Fruit fly (Drosophila melanogaster): ENCODE results near the gene Ocrl.

Gene Ocrl

DNA sequence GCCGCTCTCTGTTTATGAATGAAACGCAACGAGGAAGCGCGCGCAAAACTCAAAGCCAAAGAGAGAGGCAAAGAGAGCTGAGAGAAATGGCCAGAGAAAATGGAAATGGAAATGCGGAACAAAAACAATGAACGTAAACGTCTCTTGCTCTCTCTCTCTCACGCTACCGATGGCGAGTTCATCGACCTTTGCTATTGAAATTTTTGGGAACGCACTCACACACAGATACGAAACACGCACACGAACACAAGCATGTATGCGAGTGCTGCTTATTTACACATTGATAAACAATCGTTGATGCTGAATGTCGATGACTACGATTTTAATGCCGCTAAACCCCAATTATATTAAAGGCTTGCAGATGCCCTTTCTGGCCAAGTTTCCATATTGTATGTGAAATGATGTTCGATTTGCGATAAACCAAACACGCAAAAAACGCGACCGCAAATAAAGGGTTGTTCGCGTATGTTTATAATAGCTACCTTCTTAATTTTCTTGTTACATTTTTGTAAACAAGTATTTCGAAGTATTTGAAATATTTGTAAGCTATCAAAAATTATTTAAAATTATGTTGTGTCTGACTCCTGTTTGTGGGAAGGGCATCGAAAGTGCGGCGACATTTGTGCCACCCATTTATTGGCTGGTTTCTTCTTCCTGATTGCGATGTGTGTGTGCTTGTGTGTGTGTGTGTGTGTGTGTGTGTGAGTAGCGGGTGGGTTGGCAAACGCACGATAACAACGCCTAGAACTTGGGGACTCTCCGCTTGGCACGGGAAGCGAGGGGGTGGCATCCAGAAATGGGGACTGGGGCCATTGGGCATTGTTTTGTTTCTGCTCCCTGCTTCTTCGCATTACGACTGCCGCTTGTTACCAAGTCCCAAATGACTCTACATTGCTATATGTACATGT, 20.8 kb downstream of the Ocrl start:
- TF ChIP-seq CG8632 (GFP tag; optimal IDR thresholded peaks at IDR 0.05) (peak; percentile 61), vri (GFP tag; optimal IDR thresholded peaks at IDR 0.05) (peak; percentile 68), net (GFP tag; optimal IDR thresholded peaks at IDR 0.05) (no peak), lz (GFP tag; optimal IDR thresholded peaks at IDR 0.05) (peak; percentile 78), Hr39 (GFP tag; optimal IDR thresholded peaks at IDR 0.05) (peak; percentile 78), CG8319 (GFP tag; optimal IDR thresholded peaks at IDR 0.05) (peak; percentile 23), CG11902 (GFP tag; optimal IDR thresholded peaks at IDR 0.05) (peak; percentile 46), ss (GFP tag; optimal IDR thresholded peaks at IDR 0.05) (peak; percentile 37 to 69), CG1621 (tag; optimal IDR thresholded peaks at IDR 0.05) (peak; percentile 10), Eip75B (GFP tag; optimal IDR thresholded peaks at IDR 0.05) (peak; percentile 73), CG9139 (GFP tag; optimal IDR thresholded peaks at IDR 0.05) (no peak), CG10631 (GFP tag; optimal IDR thresholded peaks at IDR 0.05) (peak; percentile 39), spab (GFP tag; optimal IDR thresholded peaks at IDR 0.05) (peak; percentile 34), Ets96B (tag; optimal IDR thresholded peaks at IDR 0.05) (peak; percentile 43), Ets21C (GFP tag; optimal IDR thresholded peaks at IDR 0.05) (peak; percentile 74), svp (GFP tag) (peak; percentile 87), CG6808 (GFP tag; optimal IDR thresholded peaks at IDR 0.05) (peak; percentile 32), CG6792 (GFP tag; optimal IDR thresholded peaks at IDR 0.05) (peak; percentile 64), CG16779 (tag; optimal IDR thresholded peaks at IDR 0.05) (no peak), Smox (GFP tag; optimal IDR thresholded peaks at IDR 0.05) (peak; percentile 75), Sox15 (GFP tag; optimal IDR thresholded peaks at IDR 0.05) (peak; percentile 64), CG10669 (GFP tag; optimal IDR thresholded peaks at IDR 0.05) (peak; percentile 67), fkh (GFP tag; optimal IDR thresholded peaks at IDR 0.05) (peak; percentile 89), Lpt (GFP tag; optimal IDR thresholded peaks at IDR 0.05) (no peak), dsx (GFP tag; optimal IDR thresholded peaks at IDR 0.05; ENCODE audit: poor library complexity, severe bottlenecking) (peak; percentile 22), achi (GFP tag; optimal IDR thresholded peaks at IDR 0.05) (peak; percentile 55), topi (GFP tag; optimal IDR thresholded peaks at IDR 0.05) (peak; percentile 84), dac (GFP tag; optimal IDR thresholded peaks at IDR 0.05) (no peak), CG6163 (GFP tag; IDR thresholded peaks at IDR 0.05) (peak; percentile 41; the same call in 1 of the 3 replicates), CG8119 (GFP tag; IDR thresholded peaks at IDR 0.05) (no peak), salr (GFP tag; optimal IDR thresholded peaks at IDR 0.05) (peak in 1 of 2 experiments; percentile 30), CG11762 (GFP tag; optimal IDR thresholded peaks at IDR 0.05; ENCODE audit: insufficient read depth) (peak; percentile 55), CG3032 (tag; optimal IDR thresholded peaks at IDR 0.05) (peak; percentile 50), CG3919 (GFP tag; optimal IDR thresholded peaks at IDR 0.05) (peak; percentile 39), CG31627 (GFP tag; optimal IDR thresholded peaks at IDR 0.05) (peak; percentile 81), CG32006 (GFP tag; optimal IDR thresholded peaks at IDR 0.05) (peak; percentile 69), Sox102F (GFP tag; optimal IDR thresholded peaks at IDR 0.05) (peak; percentile 84), CG15336 (GFP tag; IDR thresholded peaks at IDR 0.05) (no peak), fd85E (GFP tag; optimal IDR thresholded peaks at IDR 0.05) (no peak), Met (GFP tag; optimal IDR thresholded peaks at IDR 0.05) (peak; percentile 83), CG4318 (GFP tag; optimal IDR thresholded peaks at IDR 0.05) (peak; percentile 22), Hr38 (GFP tag; optimal IDR thresholded peaks at IDR 0.05) (no peak), fd59A (GFP tag; optimal IDR thresholded peaks at IDR 0.05) (peak; percentile 32), eg (GFP tag; IDR thresholded peaks at IDR 0.05) (peak; percentile 30; the same call in 1 of the 3 replicates), CG6854 (GFP tag; optimal IDR thresholded peaks at IDR 0.05) (peak; percentile 46), CG7368 (GFP tag; optimal IDR thresholded peaks at IDR 0.05) (no peak), acj6 (GFP tag; optimal IDR thresholded peaks at IDR 0.05) (peak; percentile 65), Sox14 (GFP tag; optimal IDR thresholded peaks at IDR 0.05) (peak; percentile 72), Gug (GFP tag; IDR thresholded peaks at IDR 0.05) (0 out of 2 replicates have a peak, but pooled peaks have one; percentile 8)

Data from whole organism, prepupa.